Fruit fly (Drosophila melanogaster) whole organism, embryonic: Measurements from ENCODE around the gene CG31287.

Source experiments
- ATbp ChIP-seq: fragments of 200-800 bp; sonication (Bioruptor generic); optimal IDR thresholded peaks from 2 replicates; lab custom pipeline; 2017; ENCODE audit warnings: missing biosample characterization, mild to moderate bottlenecking, missing genetic modification characterization, missing genetic modification reagents
- Ada2b ChIP-seq: fragments of 200-800 bp; sonication (Bioruptor generic); IDR thresholded peaks from 2 replicates; pipeline ENCODE4 v1.3.6; 2022; ENCODE audit warnings: missing biosample characterization, missing genetic modification characterization
- Asciz ChIP-seq: fragments of 200-800 bp; sonication (Bioruptor generic); optimal IDR thresholded peaks from 2 replicates; lab custom pipeline; 2017; ENCODE audit warnings: missing biosample characterization, mild to moderate bottlenecking, missing genetic modification characterization, missing genetic modification reagents
- CG10147 ChIP-seq: fragments of 200-800 bp; sonication (Bioruptor generic); optimal IDR thresholded peaks from 2 replicates; lab custom pipeline; 2019; ENCODE audit warnings: missing biosample characterization, mild to moderate bottlenecking, missing genetic modification characterization, moderate library complexity
- CG11093 ChIP-seq: fragments of 200-800 bp; sonication (Bioruptor generic); IDR thresholded peaks from 3 replicates; pipeline ENCODE4 v1.3.6; 2022; ENCODE audit warnings: missing biosample characterization, missing genetic modification characterization
- CG13894 ChIP-seq: fragments of 200-800 bp; sonication (Bioruptor generic); optimal IDR thresholded peaks from 3 replicates; lab custom pipeline; 2018; ENCODE audit warnings: missing biosample characterization, mild to moderate bottlenecking, missing genetic modification characterization, moderate library complexity
- CG1602 ChIP-seq: fragments of 200-800 bp; sonication (Bioruptor generic); optimal IDR thresholded peaks from 3 replicates; lab custom pipeline; 2016; ENCODE audit warnings: missing biosample characterization, missing genetic modification characterization
- CG1647 ChIP-seq: fragments of 200-800 bp; sonication (Bioruptor generic); optimal IDR thresholded peaks from 3 replicates; lab custom pipeline; 2016; ENCODE audit warnings: missing biosample characterization, missing genetic modification characterization
- CG3065 ChIP-seq: fragments of 200-800 bp; sonication (Bioruptor generic); optimal IDR thresholded peaks from 2 replicates; lab custom pipeline; 2016; ENCODE audit warnings: missing biosample characterization, missing genetic modification characterization
- CG31224 ChIP-seq: fragments of 200-800 bp; sonication (Bioruptor generic); IDR thresholded peaks from 2 replicates; pipeline ENCODE4 v1.3.6; 2022; ENCODE audit warnings: missing biosample characterization, missing genetic modification characterization
- CG31365 ChIP-seq: fragments of 200-800 bp; sonication (Bioruptor generic); optimal IDR thresholded peaks from 2 replicates; lab custom pipeline; 2018; ENCODE audit warnings: missing biosample characterization, mild to moderate bottlenecking, missing genetic modification characterization
- CG32772 ChIP-seq: fragments of 200-800 bp; sonication (Bioruptor generic); IDR thresholded peaks from 2 replicates; pipeline ENCODE4 v1.3.6; 2022; ENCODE audit warnings: missing biosample characterization, missing genetic modification characterization
- CG33213 ChIP-seq: fragments of 200-800 bp; sonication (Bioruptor generic); optimal IDR thresholded peaks from 3 replicates; lab custom pipeline; 2016; ENCODE audit warnings: missing biosample characterization, missing genetic modification characterization
- CG3995 ChIP-seq: fragments of 200-800 bp; sonication (Bioruptor generic); optimal IDR thresholded peaks from 3 replicates; lab custom pipeline; 2016; ENCODE audit warnings: missing biosample characterization, missing genetic modification characterization
- CG4328 ChIP-seq: fragments of 200-800 bp; sonication (Bioruptor generic); optimal IDR thresholded peaks from 3 replicates; lab custom pipeline; 2017; ENCODE audit warnings: missing biosample characterization, missing genetic modification reagents, missing genetic modification characterization
- CG7556 ChIP-seq: fragments of 200-800 bp; sonication (Bioruptor generic); optimal IDR thresholded peaks from 2 replicates; lab custom pipeline; 2017; ENCODE audit warnings: missing biosample characterization, mild to moderate bottlenecking, missing genetic modification characterization
- CG8478 ChIP-seq: fragments of >200 bp; optimal IDR thresholded peaks from 2 replicates; lab custom pipeline; 2018
- CG9609 ChIP-seq: fragments of 200-800 bp; sonication (Bioruptor generic); optimal IDR thresholded peaks from 3 replicates; lab custom pipeline; 2016; ENCODE audit warnings: missing biosample characterization, missing genetic modification characterization
- CkIIα-i1 ChIP-seq: fragments of 200-800 bp; sonication (Bioruptor generic); IDR thresholded peaks from 2 replicates; pipeline ENCODE4 v1.3.6; 2022; ENCODE audit warnings: missing biosample characterization, missing genetic modification characterization
- CrebB ChIP-seq: fragments of 200-800 bp; sonication (Bioruptor generic); optimal IDR thresholded peaks from 3 replicates; lab custom pipeline; 2018; ENCODE audit warnings: missing biosample characterization, mild to moderate bottlenecking, missing genetic modification characterization
- HmgD ChIP-seq: fragments of 200-800 bp; sonication (Bioruptor generic); optimal IDR thresholded peaks from 3 replicates; lab custom pipeline; 2016; ENCODE audit warnings: missing biosample characterization, missing genetic modification characterization
- Hmx ChIP-seq: fragments of 200-800 bp; sonication (Bioruptor generic); optimal IDR thresholded peaks from 2 replicates; lab custom pipeline; 2016; ENCODE audit warnings: missing biosample characterization, missing genetic modification characterization
- Hr3 ChIP-seq: fragments of 200-800 bp; sonication (Bioruptor generic); optimal IDR thresholded peaks from 3 replicates; lab custom pipeline; 2016; ENCODE audit warnings: missing biosample characterization, missing genetic modification characterization
- Kr ChIP-seq: fragments of 200-800 bp; sonication (Bioruptor generic); optimal IDR thresholded peaks from 2 replicates; lab custom pipeline; 2017; ENCODE audit warnings: missing biosample characterization, mild to moderate bottlenecking, missing genetic modification characterization
- MESR4 ChIP-seq: fragments of 200-800 bp; sonication (Bioruptor generic); optimal IDR thresholded peaks from 2 replicates; lab custom pipeline; 2018; ENCODE audit warnings: missing biosample characterization, mild to moderate bottlenecking, missing genetic modification characterization, moderate library complexity
- NK7.1 ChIP-seq: fragments of 200-800 bp; sonication (Bioruptor generic); optimal IDR thresholded peaks from 3 replicates; lab custom pipeline; 2016; ENCODE audit warnings: missing biosample characterization, missing genetic modification characterization
- Neu2 ChIP-seq: fragments of 200-800 bp; sonication (Bioruptor generic); optimal IDR thresholded peaks from 3 replicates; lab custom pipeline; 2016; ENCODE audit warnings: missing biosample characterization, missing genetic modification characterization, borderline replicate concordance
- Ptx1 ChIP-seq: fragments of 200-800 bp; sonication (Bioruptor generic); IDR thresholded peaks from 2 replicates; pipeline ENCODE4 v1.3.6; 2022; ENCODE audit warnings: missing biosample characterization, missing genetic modification characterization
- Sox102F ChIP-seq: fragments of 200-800 bp; sonication (Bioruptor generic); optimal IDR thresholded peaks from 2 replicates; lab custom pipeline; 2018; ENCODE audit warnings: missing biosample characterization, mild to moderate bottlenecking, missing genetic modification characterization, moderate library complexity
- Sry-δ ChIP-seq: fragments of 200-800 bp; sonication (Bioruptor generic); optimal IDR thresholded peaks from 2 replicates; lab custom pipeline; 2016; ENCODE audit warnings: missing biosample characterization, missing genetic modification characterization
- Ssrp ChIP-seq: fragments of 200-800 bp; sonication (Bioruptor generic); optimal IDR thresholded peaks from 2 replicates; lab custom pipeline; 2018; ENCODE audit warnings: missing biosample characterization, mild to moderate bottlenecking, missing genetic modification characterization, moderate library complexity
- bab2 ChIP-seq: fragments of 200-800 bp; sonication (Bioruptor generic); optimal IDR thresholded peaks from 2 replicates; lab custom pipeline; 2016; ENCODE audit warnings: missing biosample characterization, missing genetic modification characterization
- bbx ChIP-seq: fragments of 200-800 bp; sonication (Bioruptor generic); IDR thresholded peaks from 2 replicates; pipeline ENCODE4 v1.3.6; 2022; ENCODE audit warnings: missing biosample characterization, missing genetic modification characterization; ENCODE audit not compliant: partially characterized antibody
- cg ChIP-seq: fragments of 200-800 bp; sonication (Bioruptor generic); optimal IDR thresholded peaks from 3 replicates; lab custom pipeline; 2019; ENCODE audit warnings: missing biosample characterization, mild to moderate bottlenecking, missing genetic modification characterization, moderate library complexity
- chm ChIP-seq: fragments of 200-800 bp; sonication (Bioruptor generic); IDR thresholded peaks from 2 replicates; pipeline ENCODE4 v1.3.6; 2022; ENCODE audit warnings: missing biosample characterization, missing genetic modification characterization
- dm ChIP-seq: fragments of 200-800 bp; sonication (Bioruptor generic); optimal IDR thresholded peaks from 3 replicates; lab custom pipeline; 2016; ENCODE audit warnings: missing biosample characterization, missing genetic modification characterization
- dmrt11E ChIP-seq: fragments of 200-800 bp; sonication (Bioruptor generic); optimal IDR thresholded peaks from 3 replicates; lab custom pipeline; 2018; ENCODE audit warnings: missing biosample characterization, mild to moderate bottlenecking, missing genetic modification characterization, moderate library complexity
- en ChIP-seq: fragments of 200-800 bp; sonication (Bioruptor generic); optimal IDR thresholded peaks from 2 replicates; lab custom pipeline; 2016; ENCODE audit warnings: missing biosample characterization, missing genetic modification characterization
- fd3F ChIP-seq: fragments of 200-800 bp; sonication (Bioruptor generic); optimal IDR thresholded peaks from 2 replicates; lab custom pipeline; 2018; ENCODE audit warnings: missing biosample characterization, mild to moderate bottlenecking, missing genetic modification characterization, moderate library complexity
- hth ChIP-seq: fragments of >200 bp; optimal IDR thresholded peaks from 2 replicates; lab custom pipeline; 2017; ENCODE audit warnings: inconsistent platforms
- ken ChIP-seq: fragments of 200-800 bp; sonication (Bioruptor generic); IDR thresholded peaks from 3 replicates; pipeline ENCODE4 v1.3.6; 2022; ENCODE audit warnings: missing biosample characterization, missing genetic modification characterization
- p53 ChIP-seq: fragments of 200-800 bp; sonication (Bioruptor generic); optimal IDR thresholded peaks from 2 replicates; lab custom pipeline; 2016; ENCODE audit warnings: missing biosample characterization, missing genetic modification characterization
- peb ChIP-seq: fragments of 200-800 bp; sonication (Bioruptor generic); IDR thresholded peaks from 2 replicates; pipeline ENCODE4 v1.3.6; 2022; ENCODE audit warnings: missing biosample characterization, missing genetic modification characterization
- ranshi ChIP-seq: fragments of 200-800 bp; sonication (Bioruptor generic); IDR thresholded peaks from 2 replicates; pipeline ENCODE4 v1.3.6; 2022; ENCODE audit warnings: missing biosample characterization, missing genetic modification characterization
- sc ChIP-seq, 3 experiments: fragments of >200 bp in 2 of 3; fragments of 200-800 bp in 1 of 3; sonication (Bioruptor generic) in 1 of 3; optimal IDR thresholded peaks; 2 replicates in 2 of 3; 3 replicates in 1 of 3; lab custom pipeline; 2017; ENCODE audit warnings: mild to moderate bottlenecking in 1 of 3, missing biosample characterization in 1 of 3, missing genetic modification characterization in 1 of 3, missing genetic modification reagents in 1 of 3
- sob ChIP-seq: fragments of 200-800 bp; sonication (Bioruptor generic); IDR thresholded peaks from 2 replicates; pipeline ENCODE4 v1.3.6; 2022; ENCODE audit warnings: missing biosample characterization, missing genetic modification characterization
- stc ChIP-seq: fragments of 200-800 bp; sonication (Bioruptor generic); IDR thresholded peaks from 2 replicates; pipeline ENCODE4 v1.3.6; 2022; ENCODE audit warnings: missing biosample characterization, missing genetic modification characterization
- vnd ChIP-seq: fragments of 200-800 bp; sonication (Bioruptor generic); IDR thresholded peaks from 3 replicates; pipeline ENCODE4 v1.3.6; 2022; ENCODE audit warnings: missing biosample characterization, missing genetic modification characterization; ENCODE audit not compliant: partially characterized antibody
- zen ChIP-seq: fragments of 200-800 bp; sonication (Bioruptor generic); optimal IDR thresholded peaks from 3 replicates; lab custom pipeline; 2018; ENCODE audit warnings: missing biosample characterization, mild to moderate bottlenecking, missing genetic modification characterization, moderate library complexity
- zen2 ChIP-seq: fragments of 200-800 bp; sonication (Bioruptor generic); IDR thresholded peaks from 3 replicates; pipeline ENCODE4 v1.3.6; 2022; ENCODE audit warnings: missing biosample characterization, missing genetic modification characterization; ENCODE audit not compliant: partially characterized antibody

The CG31287 gene

DNA sequence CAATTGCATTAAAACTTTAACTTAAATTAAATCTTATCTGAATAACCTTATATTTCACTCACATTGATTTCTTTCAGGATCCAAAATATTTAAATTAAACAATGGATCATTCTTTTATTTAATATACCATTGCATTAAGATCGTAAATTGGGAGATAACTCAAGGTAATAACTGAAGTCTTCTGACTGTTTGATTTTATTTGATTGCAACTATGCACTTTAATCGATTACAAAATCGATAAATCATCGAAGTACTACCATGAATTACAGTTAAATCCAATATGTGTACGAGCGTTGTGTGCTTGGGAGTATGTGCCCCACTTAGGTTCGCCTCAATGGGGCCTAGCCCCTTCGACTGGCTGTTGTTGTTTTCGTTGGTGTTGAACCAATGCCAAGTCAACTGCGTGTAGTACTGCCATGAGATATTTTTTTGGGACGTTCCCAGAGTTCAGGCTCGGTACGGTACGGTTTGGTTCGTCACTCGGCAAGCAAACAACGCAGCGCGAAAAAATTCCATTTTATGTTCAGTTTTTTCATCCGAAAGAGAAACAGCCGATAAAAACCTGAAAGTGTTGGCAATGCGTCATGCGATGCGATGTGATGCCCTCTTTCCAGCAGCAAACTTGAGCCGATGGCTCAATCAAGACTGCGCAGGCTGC lies 8.8 kb downstream of the CG31287 start (continued):
- no peak for TF ChIP-seq MESR4 (GFP tag; lab: Kevin White, UChicago)
- no peak for TF ChIP-seq CG11093 (GFP tag; lab: Robert Waterston, UW)
- no peak for TF ChIP-seq HmgD (GFP tag; lab: Kevin White, UChicago)
- TF ChIP-seq CG7556, result no peak
- peak; percentile 8 for TF ChIP-seq CrebB (tag; lab: Kevin White, UChicago)
- TF ChIP-seq CG1647 (GFP tag; lab: Kevin White, UChicago), result no peak
- no peak for TF ChIP-seq Sox102F
- peak; percentile 1 for TF ChIP-seq CG13894 (tag; lab: Kevin White, UChicago)
- no peak for TF ChIP-seq Kr
- TF ChIP-seq zen2 (GFP tag; lab: Robert Waterston, UW), result no peak
- no peak for TF ChIP-seq dmrt11E (tag; lab: Kevin White, UChicago)
- no peak for TF ChIP-seq Hr3 (GFP tag; lab: Kevin White, UChicago)
- no peak for TF ChIP-seq Sry-δ (GFP tag; lab: Kevin White, UChicago)
- TF ChIP-seq p53 (GFP tag; lab: Kevin White, UChicago), result no peak
- no peak for TF ChIP-seq Ssrp (tag; lab: Kevin White, UChicago)
- no peak for TF ChIP-seq Asciz (GFP tag; lab: Kevin White, UChicago)
- TF ChIP-seq CG3065 (GFP tag; lab: Kevin White, UChicago), result no peak
- no peak for TF ChIP-seq bab2 (GFP tag; lab: Kevin White, UChicago)
- no peak for TF ChIP-seq hth (lab: Kevin White, UChicago)
- no peak for TF ChIP-seq CG31365 (tag; lab: Kevin White, UChicago)
- peak; percentile 24 for TF ChIP-seq ATbp (GFP tag; lab: Kevin White, UChicago)
- peak; percentile 51; the same call in 1 of the 2 replicates for TF ChIP-seq chm (GFP tag; lab: Robert Waterston, UW)
- TF ChIP-seq sob, result no peak
- TF ChIP-seq CkIIα-i1 (GFP tag; lab: Robert Waterston, UW), result no peak
- TF ChIP-seq CG9609 (GFP tag; lab: Kevin White, UChicago), result no peak
- no peak for TF ChIP-seq NK7.1
- TF ChIP-seq peb (GFP tag; lab: Robert Waterston, UW), result no peak
- no peak for TF ChIP-seq ranshi (GFP tag; lab: Robert Waterston, UW)
- TF ChIP-seq stc (GFP tag; lab: Robert Waterston, UW), result no peak
- no peak for TF ChIP-seq zen (tag; lab: Kevin White, UChicago)
- no peak for TF ChIP-seq bbx
- no peak for TF ChIP-seq Neu2 (GFP tag; lab: Kevin White, UChicago)
- TF ChIP-seq Hmx (GFP tag; lab: Kevin White, UChicago), result no peak
- TF ChIP-seq cg (GFP tag; lab: Kevin White, UChicago), result peak; percentile 5
- TF ChIP-seq CG33213, result no peak
- TF ChIP-seq CG8478 (lab: Kevin White, UChicago), result no peak
- TF ChIP-seq Ada2b (GFP tag; lab: Robert Waterston, UW), result no peak
- TF ChIP-seq CG31224 (GFP tag; lab: Robert Waterston, UW), result no peak
- TF ChIP-seq dm (GFP tag; lab: Kevin White, UChicago), result no peak
- no peak for TF ChIP-seq vnd
- 0 out of 2 replicates have a peak, but pooled peaks have one; percentile 9 for TF ChIP-seq CG32772 (GFP tag; lab: Robert Waterston, UW)
- TF ChIP-seq CG4328, result no peak
- TF ChIP-seq sc (optimal IDR thresholded peaks at IDR 0.05; lab: Kevin White, UChicago), result no peak
- no peak for TF ChIP-seq sc (GFP tag; optimal IDR thresholded peaks at IDR 0.05; lab: Kevin White, UChicago)
- no peak for TF ChIP-seq CG3995 (GFP tag; lab: Kevin White, UChicago)
- no peak for TF ChIP-seq en (GFP tag; lab: Kevin White, UChicago)
- no peak for TF ChIP-seq CG1602 (GFP tag; lab: Kevin White, UChicago)
- no peak for TF ChIP-seq fd3F (GFP tag; lab: Kevin White, UChicago)
- 0 out of 3 replicates have a peak, but pooled peaks have one; percentile 7 for TF ChIP-seq ken (GFP tag; lab: Robert Waterston, UW)
- no peak for TF ChIP-seq Ptx1
- TF ChIP-seq CG10147 (GFP tag; lab: Kevin White, UChicago), result no peak
